Fruit fly (Drosophila melanogaster) whole organism, wandering third instar larva: Measurements from ENCODE around the gene Ucp4C.

Experiments used
- Abd-B ChIP-seq: fragments of >200 bp; optimal IDR thresholded peaks from 2 replicates; lab custom pipeline; 2017; ENCODE audit warnings: missing biosample characterization, missing genetic modification characterization
- CG32264 ChIP-seq: fragments of 200-800 bp; sonication (Bioruptor generic); optimal IDR thresholded peaks from 2 replicates; lab custom pipeline; 2016; ENCODE audit warnings: missing biosample characterization, missing genetic modification characterization
- CG9705 ChIP-seq: fragments of 200-800 bp; sonication (Bioruptor generic); optimal IDR thresholded peaks from 2 replicates; lab custom pipeline; 2018; ENCODE audit warnings: missing biosample characterization, mild to moderate bottlenecking, missing genetic modification characterization
- CrebA ChIP-seq: fragments of 200-800 bp; sonication (Bioruptor generic); optimal IDR thresholded peaks from 2 replicates; lab custom pipeline; 2016; ENCODE audit warnings: missing biosample characterization, mild to moderate bottlenecking, missing genetic modification characterization, borderline replicate concordance
- Dfd ChIP-seq: fragments of >200 bp; optimal IDR thresholded peaks from 2 replicates; lab custom pipeline; 2017; ENCODE audit warnings: missing biosample characterization, missing genetic modification characterization
- Dif ChIP-seq: fragments of 200-275, 200-300 bp; sonication (Bioruptor generic); optimal IDR thresholded peaks from 2 replicates; lab custom pipeline; 2018; ENCODE audit warnings: missing biosample characterization, missing genetic modification characterization; ENCODE audit not compliant: partially characterized antibody
- GATAd ChIP-seq: sonication (Bioruptor generic); optimal IDR thresholded peaks from 2 replicates; lab custom pipeline; 2016; ENCODE audit warnings: missing biosample characterization, missing genetic modification characterization
- HLH106 ChIP-seq: fragments of 200-800 bp; optimal IDR thresholded peaks from 3 replicates; lab custom pipeline; 2019; ENCODE audit warnings: missing biosample characterization, mild to moderate bottlenecking, missing genetic modification characterization, moderate library complexity
- Hnf4 ChIP-seq: fragments of 200-800 bp; sonication (Bioruptor generic); optimal IDR thresholded peaks from 2 replicates; lab custom pipeline; 2016; ENCODE audit warnings: missing biosample characterization, mild to moderate bottlenecking, missing genetic modification characterization
- Hr78 ChIP-seq: fragments of >200 bp; optimal IDR thresholded peaks from 2 replicates; lab custom pipeline; 2017; ENCODE audit warnings: missing biosample characterization, missing genetic modification characterization
- Hr83 ChIP-seq: fragments of 200-300 bp; sonication (Bioruptor generic); optimal IDR thresholded peaks from 2 replicates; lab custom pipeline; 2016; ENCODE audit warnings: missing biosample characterization, mild to moderate bottlenecking, missing genetic modification characterization, moderate library complexity; ENCODE audit not compliant: poor library complexity, severe bottlenecking
- Mio ChIP-seq: sonication (Bioruptor generic); optimal IDR thresholded peaks from 2 replicates; lab custom pipeline; 2016; ENCODE audit warnings: missing biosample characterization, missing genetic modification characterization
- Myc ChIP-seq: fragments of >200 bp; optimal IDR thresholded peaks from 2 replicates; lab custom pipeline; 2017
- N ChIP-seq: fragments of >200 bp; optimal IDR thresholded peaks from 2 replicates; lab custom pipeline; 2018; ENCODE audit warnings: missing biosample characterization, missing external identifiers, missing genetic modification characterization
- OdsH ChIP-seq: fragments of 200-800 bp; sonication (Bioruptor generic); optimal IDR thresholded peaks from 2 replicates; lab custom pipeline; 2016; ENCODE audit warnings: missing biosample characterization, mild to moderate bottlenecking, missing genetic modification characterization
- Rel ChIP-seq, 2 experiments: fragments of 200-800 bp; sonication (Bioruptor generic) in 1 of 2; optimal IDR thresholded peaks; 2 replicates in 1 of 2; 3 replicates in 1 of 2; lab custom pipeline; 2016 to 2019; ENCODE audit warnings: mild to moderate bottlenecking in 2 of 2, missing biosample characterization in 2 of 2, missing genetic modification characterization in 2 of 2, moderate library complexity in 1 of 2
- Sp1 ChIP-seq: fragments of 200-800 bp; sonication (Bioruptor generic); optimal IDR thresholded peaks from 3 replicates; lab custom pipeline; 2019; ENCODE audit warnings: missing biosample characterization, mild to moderate bottlenecking, missing genetic modification characterization, moderate library complexity
- Vsx2 ChIP-seq: fragments of 200-300, 225-300 bp; sonication (Bioruptor generic); optimal IDR thresholded peaks from 2 replicates; lab custom pipeline; 2018; ENCODE audit warnings: missing biosample characterization, missing genetic modification characterization; ENCODE audit not compliant: partially characterized antibody
- br ChIP-seq: fragments of 200-800 bp; sonication (Bioruptor generic); optimal IDR thresholded peaks from 2 replicates; lab custom pipeline; 2016; ENCODE audit warnings: missing biosample characterization, missing genetic modification characterization
- brk ChIP-seq: fragments of 200-800 bp; sonication (Bioruptor generic); optimal IDR thresholded peaks from 2 replicates; lab custom pipeline; 2016; ENCODE audit warnings: missing biosample characterization, mild to moderate bottlenecking, missing genetic modification characterization
- dmrt93B ChIP-seq: fragments of 200-800 bp; sonication (Bioruptor generic); optimal IDR thresholded peaks from 2 replicates; lab custom pipeline; 2018; ENCODE audit warnings: missing biosample characterization, mild to moderate bottlenecking, missing genetic modification characterization
- dsf ChIP-seq: sonication (Bioruptor generic); optimal IDR thresholded peaks from 2 replicates; lab custom pipeline; 2016; ENCODE audit warnings: missing biosample characterization, missing genetic modification characterization, borderline replicate concordance
- ey ChIP-seq: fragments of 200-800 bp; sonication (Bioruptor generic); optimal IDR thresholded peaks from 2 replicates; lab custom pipeline; 2016; ENCODE audit warnings: missing biosample characterization, missing genetic modification characterization
- foxo ChIP-seq, 2 experiments: fragments of 200-800 bp; sonication (Bioruptor generic); optimal IDR thresholded peaks; 2 replicates in 1 of 2; 3 replicates in 1 of 2; lab custom pipeline; 2016 to 2017; ENCODE audit warnings: missing biosample characterization in 2 of 2, missing genetic modification characterization in 2 of 2
- fru ChIP-seq: fragments of 200-800 bp; sonication (Bioruptor generic); optimal IDR thresholded peaks from 3 replicates; lab custom pipeline; 2016; ENCODE audit warnings: missing biosample characterization, mild to moderate bottlenecking, missing genetic modification characterization
- h ChIP-seq: fragments of 200-800 bp; sonication (Bioruptor generic); optimal IDR thresholded peaks from 3 replicates; lab custom pipeline; 2016; ENCODE audit warnings: missing biosample characterization, mild to moderate bottlenecking, missing genetic modification characterization
- jim ChIP-seq: fragments of 175-275, 200-325 bp; sonication (Bioruptor generic); optimal IDR thresholded peaks from 2 replicates; lab custom pipeline; 2016; ENCODE audit warnings: missing biosample characterization, mild to moderate bottlenecking, missing genetic modification characterization
- lola ChIP-seq: fragments of >200 bp; optimal IDR thresholded peaks from 2 replicates; lab custom pipeline; 2017; ENCODE audit warnings: missing biosample characterization, missing genetic modification characterization
- pan ChIP-seq: fragments of >200 bp; optimal IDR thresholded peaks from 2 replicates; lab custom pipeline; 2017
- psq ChIP-seq: fragments of 200-800 bp; sonication (Bioruptor generic); optimal IDR thresholded peaks from 3 replicates; lab custom pipeline; 2017; ENCODE audit warnings: missing biosample characterization, mild to moderate bottlenecking, missing genetic modification characterization, moderate library complexity
- rgr ChIP-seq: fragments of 200-800 bp; sonication (Bioruptor generic); optimal IDR thresholded peaks from 3 replicates; lab custom pipeline; 2016; ENCODE audit warnings: missing biosample characterization, mild to moderate bottlenecking, missing genetic modification characterization
- sage ChIP-seq: fragments of 200-800 bp; sonication (Bioruptor generic); optimal IDR thresholded peaks from 2 replicates; lab custom pipeline; 2016; ENCODE audit warnings: missing biosample characterization, mild to moderate bottlenecking, missing genetic modification characterization
- sv ChIP-seq: fragments of 200-800 bp; sonication (Bioruptor generic); optimal IDR thresholded peaks from 3 replicates; lab custom pipeline; 2016; ENCODE audit warnings: missing biosample characterization, missing genetic modification characterization
- tai ChIP-seq: sonication (Bioruptor generic); optimal IDR thresholded peaks from 2 replicates; lab custom pipeline; 2016; ENCODE audit warnings: missing biosample characterization, missing genetic modification characterization
- usp ChIP-seq: fragments of >200 bp; optimal IDR thresholded peaks from 2 replicates; lab custom pipeline; 2017; ENCODE audit warnings: missing biosample characterization, missing genetic modification characterization
- woc ChIP-seq: sonication (Bioruptor generic); optimal IDR thresholded peaks from 2 replicates; lab custom pipeline; 2016; ENCODE audit warnings: missing biosample characterization, mild to moderate bottlenecking, missing genetic modification characterization

The Ucp4C gene

dm6 chr2L:5998383-5998782 lies 30.0 kb downstream of the Ucp4C start:
- TF ChIP-seq Hr83 (peak; percentile 18), CG9705 (GFP tag; lab: Kevin White, UChicago) (no peak)

- TF ChIP-seq sv (GFP tag; lab: Kevin White, UChicago) (no peak), Sp1 (GFP tag; lab: Kevin White, UChicago) (peak; percentile 32), ey (GFP tag; lab: Kevin White, UChicago) (peak; percentile 17), foxo (GFP tag; optimal IDR thresholded peaks at IDR 0.05; lab: Kevin White, UChicago) (peak in 1 of 2 experiments; percentile 38), HLH106 (tag; lab: Kevin White, UChicago) (peak; percentile 27), dsf (GFP tag; lab: Kevin White, UChicago) (no peak), h (GFP tag; lab: Kevin White, UChicago) (peak; percentile 36), dmrt93B (peak; percentile 1), fru (GFP tag; lab: Kevin White, UChicago) (peak; percentile 23), Vsx2 (GFP tag; lab: Kevin White, UChicago) (no peak), brk (GFP tag; lab: Kevin White, UChicago) (no peak), usp (GFP tag; lab: Kevin White, UChicago) (no peak), CG9705 (GFP tag; lab: Kevin White, UChicago) (no peak), Myc (no peak), Rel (GFP tag; optimal IDR thresholded peaks at IDR 0.05; lab: Kevin White, UChicago) (no peak), Rel (tag; optimal IDR thresholded peaks at IDR 0.05; lab: Kevin White, UChicago) (peak; percentile 87), Hnf4 (GFP tag; lab: Kevin White, UChicago) (no peak), pan (lab: Kevin White, UChicago) (no peak), jim (no peak), br (peak; percentile 56), Hr83 (peak; percentile 82), Dif (GFP tag; lab: Kevin White, UChicago) (no peak), N (GFP tag; lab: Kevin White, UChicago) (no peak), CrebA (GFP tag; lab: Kevin White, UChicago) (no peak), Abd-B (GFP tag; lab: Kevin White, UChicago) (no peak), tai (GFP tag; lab: Kevin White, UChicago) (no peak), psq (GFP tag; lab: Kevin White, UChicago) (peak; percentile 32), lola (GFP tag; lab: Kevin White, UChicago) (no peak), sage (GFP tag; lab: Kevin White, UChicago) (no peak), CG32264 (GFP tag; lab: Kevin White, UChicago) (no peak), rgr (peak; percentile 51), OdsH (GFP tag; lab: Kevin White, UChicago) (no peak), Dfd (GFP tag; lab: Kevin White, UChicago) (no peak), Hr78 (no peak)
- TF ChIP-seq, all 38 proteins: peak for 12
Measured at dm6 chr2L:5999247-5999646, 30.9 kb downstream of the Ucp4C start, which contains the start of gene Kdm5. Gene Kdm5 (minus strand): TSS chr2L:5999501.

dm6 chr2L:6000065-6000464 lies 31.7 kb downstream of the Ucp4C start, which contains the start of gene Tsp26A:
Gene Tsp26A (plus strand): TSS chr2L:6000228.
- TF ChIP-seq Dfd (GFP tag; lab: Kevin White, UChicago) (no peak), Hr78 (no peak), Rel (GFP tag; optimal IDR thresholded peaks at IDR 0.05; lab: Kevin White, UChicago) (no peak), Rel (tag; optimal IDR thresholded peaks at IDR 0.05; lab: Kevin White, UChicago) (no peak), GATAd (GFP tag; lab: Kevin White, UChicago) (no peak), HLH106 (tag; lab: Kevin White, UChicago) (no peak), Mio (GFP tag; lab: Kevin White, UChicago) (no peak), woc (GFP tag; lab: Kevin White, UChicago) (no peak), Vsx2 (GFP tag; lab: Kevin White, UChicago) (no peak), sv (GFP tag; lab: Kevin White, UChicago) (no peak), Myc (no peak), lola (GFP tag; lab: Kevin White, UChicago) (no peak), foxo (GFP tag; optimal IDR thresholded peaks at IDR 0.05; lab: Kevin White, UChicago) (no peak), jim (no peak), Hr83 (no peak)
